Fruit fly (Drosophila melanogaster): Measurements from ENCODE around the gene CG7653.

CG7653 gene

DNA sequence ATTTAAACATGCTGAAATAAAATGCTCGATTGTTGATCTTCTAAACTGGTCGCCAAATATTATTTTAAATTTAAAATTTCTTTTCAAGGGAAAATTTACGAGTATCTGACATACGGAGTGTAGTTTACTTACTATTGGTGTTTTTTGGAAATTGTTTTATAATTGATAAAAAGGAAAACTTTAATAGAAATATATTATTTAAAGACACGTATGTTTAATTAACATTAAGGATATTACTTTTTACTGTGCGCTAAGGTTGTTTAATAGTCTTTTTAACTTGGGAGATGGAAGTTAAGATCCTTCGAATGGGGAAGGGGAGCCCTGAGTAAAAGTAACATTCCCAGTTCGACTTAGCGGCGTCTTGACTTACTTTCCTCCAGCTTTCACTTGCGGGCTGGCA lies at the start of gene CG7653:
Gene CG7653 (minus strand): TSS at position 101 of the 400 bp plus-strand sequence.
- TF ChIP-seq CTCF (optimal IDR thresholded peaks at IDR 0.05): no peak
- TF ChIP-seq CG8478 (optimal IDR thresholded peaks at IDR 0.05): no peak

DNA sequence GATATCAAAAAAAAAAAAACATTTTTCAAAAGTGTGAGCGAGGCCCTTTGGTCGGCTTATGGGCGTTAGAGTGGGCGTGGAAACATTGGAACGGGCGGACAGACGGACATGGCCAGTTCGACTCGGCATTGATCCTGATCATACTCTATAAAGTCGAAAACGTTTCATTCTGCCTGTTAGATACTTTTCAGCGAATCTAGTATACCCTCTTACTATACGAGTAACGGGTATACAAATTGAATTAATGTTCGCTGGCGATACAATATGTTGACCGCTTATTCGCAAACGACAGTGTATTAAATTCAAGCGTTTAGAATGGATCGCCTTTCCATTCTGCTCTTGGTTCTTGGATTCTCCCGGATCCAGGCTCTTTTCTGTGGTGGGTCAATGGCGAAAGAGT lies 43.1 kb upstream of the CG7653 start, which contains the start of gene CG4793:
Gene CG4793 (plus strand): TSS at position 301 of the 400 bp plus-strand sequence.
- TF ChIP-seq CTCF (optimal IDR thresholded peaks at IDR 0.05) (no peak), CG8478 (optimal IDR thresholded peaks at IDR 0.05) (no peak)

DNA sequence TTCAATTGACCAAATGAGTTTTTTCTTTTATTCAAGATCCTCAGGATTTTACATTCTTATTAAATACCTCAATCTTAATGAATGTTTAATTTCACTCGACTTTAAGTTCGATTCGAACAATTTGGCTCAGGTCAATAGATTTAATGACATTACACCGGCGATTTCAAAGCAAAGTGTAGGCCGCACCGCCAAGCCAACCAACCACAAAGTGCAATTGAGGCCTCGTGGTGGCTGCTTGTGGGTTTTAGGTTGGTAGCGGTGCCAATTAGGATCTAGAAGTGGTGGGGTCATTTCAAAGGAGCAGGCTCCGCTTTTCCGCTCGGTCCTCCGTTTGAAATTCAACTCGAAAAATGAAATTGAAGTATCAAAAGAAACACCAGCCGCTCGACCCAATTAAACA lies 36.6 kb upstream of the CG7653 start, which contains the start of gene CG13244:
Gene CG13244 (plus strand): TSS at position 301 of the 400 bp plus-strand sequence.
- TF ChIP-seq CTCF (optimal IDR thresholded peaks at IDR 0.05) (no peak), CG8478 (optimal IDR thresholded peaks at IDR 0.05) (no peak)

- TF ChIP-seq CG8478 (optimal IDR thresholded peaks at IDR 0.05): no peak
- no peak for TF ChIP-seq CTCF (optimal IDR thresholded peaks at IDR 0.05)
Measured at dm6 chr2L:15913674-15914037, 33.7 kb upstream of the CG7653 start.

- TF ChIP-seq CG8478 (optimal IDR thresholded peaks at IDR 0.05) (no peak), CTCF (optimal IDR thresholded peaks at IDR 0.05) (no peak)
Measured at dm6 chr2L:15912901-15913673, 33.1 kb upstream of the CG7653 start.

DNA sequence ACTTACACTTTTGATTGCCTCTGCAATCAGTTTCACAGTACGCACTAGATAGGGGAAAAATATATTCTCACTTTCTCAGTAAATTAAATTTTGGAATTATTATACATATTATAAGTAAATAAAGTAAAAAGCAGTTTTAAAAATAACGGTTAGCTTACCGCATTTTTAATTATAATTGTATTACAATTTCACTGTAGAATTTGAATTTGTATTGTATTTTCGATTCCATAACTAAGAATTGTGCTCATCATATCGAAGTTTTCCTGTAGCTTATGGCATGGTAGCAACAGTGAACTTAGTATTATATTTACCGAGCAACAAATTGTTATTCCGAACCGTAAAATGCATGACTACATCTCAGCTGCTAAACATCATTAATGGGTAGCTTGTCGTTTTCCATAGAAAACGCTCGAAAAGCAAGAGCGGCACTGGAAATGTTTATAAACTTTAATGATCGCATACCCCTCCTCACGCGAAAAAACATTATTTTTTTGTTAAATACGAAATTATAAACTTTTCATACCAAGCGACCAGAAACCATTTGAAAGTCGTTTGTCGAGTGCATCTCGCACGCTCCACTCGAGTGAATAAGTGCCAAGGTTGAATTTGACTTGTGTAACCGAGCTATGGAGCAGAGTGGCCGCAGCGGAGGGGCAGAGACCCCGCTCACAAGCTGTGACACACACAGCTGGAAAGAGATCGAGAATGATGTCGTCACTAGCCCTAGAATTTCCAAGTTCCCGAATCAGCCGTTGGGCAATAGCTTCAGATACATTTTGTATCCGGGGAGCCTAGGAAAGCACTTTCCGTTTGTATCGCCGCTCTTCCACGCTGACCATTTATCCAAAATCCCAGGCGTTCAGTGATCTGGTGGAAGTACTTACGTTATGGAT lies 32.3 kb upstream of the CG7653 start:
- TF ChIP-seq CG8478 (optimal IDR thresholded peaks at IDR 0.05): no peak
- no peak for TF ChIP-seq CTCF (optimal IDR thresholded peaks at IDR 0.05)

DNA sequence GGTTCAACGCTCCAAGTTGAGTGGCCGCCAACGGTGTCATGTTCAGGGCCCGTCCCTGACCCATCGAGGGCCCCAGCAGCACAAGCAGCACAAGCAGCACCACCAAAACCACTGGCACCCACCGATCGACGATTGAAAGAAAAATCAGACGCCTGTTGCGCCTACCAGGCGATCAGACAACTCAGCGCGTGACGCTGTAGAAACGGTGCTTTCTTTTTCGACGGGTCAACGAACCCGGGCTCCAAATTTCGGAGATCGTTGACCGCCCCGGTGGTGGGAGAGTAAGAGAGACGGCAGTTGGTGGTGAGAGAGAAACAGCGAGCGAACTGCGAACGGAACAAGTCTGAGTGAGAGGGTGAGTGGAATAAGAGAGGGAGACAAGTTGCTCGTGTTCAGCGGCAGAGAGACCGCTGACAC lies 31.6 kb upstream of the CG7653 start:
- TF ChIP-seq CG8478 (optimal IDR thresholded peaks at IDR 0.05) (no peak), CTCF (optimal IDR thresholded peaks at IDR 0.05) (no peak)

- TF ChIP-seq CTCF (optimal IDR thresholded peaks at IDR 0.05) (no peak), CG8478 (optimal IDR thresholded peaks at IDR 0.05) (no peak)
Measured at dm6 chr2L:15910937-15911590, 31.1 kb upstream of the CG7653 start.

dm6 chr2L:15909826-15910225 lies 29.9 kb upstream of the CG7653 start:
- TF ChIP-seq CG8478 (optimal IDR thresholded peaks at IDR 0.05): no peak
- TF ChIP-seq CTCF (optimal IDR thresholded peaks at IDR 0.05): no peak

dm6 chr2L:15909277-15909674 lies 29.3 kb upstream of the CG7653 start:
- TF ChIP-seq CTCF (optimal IDR thresholded peaks at IDR 0.05) (no peak), CG8478 (optimal IDR thresholded peaks at IDR 0.05) (no peak)

DNA sequence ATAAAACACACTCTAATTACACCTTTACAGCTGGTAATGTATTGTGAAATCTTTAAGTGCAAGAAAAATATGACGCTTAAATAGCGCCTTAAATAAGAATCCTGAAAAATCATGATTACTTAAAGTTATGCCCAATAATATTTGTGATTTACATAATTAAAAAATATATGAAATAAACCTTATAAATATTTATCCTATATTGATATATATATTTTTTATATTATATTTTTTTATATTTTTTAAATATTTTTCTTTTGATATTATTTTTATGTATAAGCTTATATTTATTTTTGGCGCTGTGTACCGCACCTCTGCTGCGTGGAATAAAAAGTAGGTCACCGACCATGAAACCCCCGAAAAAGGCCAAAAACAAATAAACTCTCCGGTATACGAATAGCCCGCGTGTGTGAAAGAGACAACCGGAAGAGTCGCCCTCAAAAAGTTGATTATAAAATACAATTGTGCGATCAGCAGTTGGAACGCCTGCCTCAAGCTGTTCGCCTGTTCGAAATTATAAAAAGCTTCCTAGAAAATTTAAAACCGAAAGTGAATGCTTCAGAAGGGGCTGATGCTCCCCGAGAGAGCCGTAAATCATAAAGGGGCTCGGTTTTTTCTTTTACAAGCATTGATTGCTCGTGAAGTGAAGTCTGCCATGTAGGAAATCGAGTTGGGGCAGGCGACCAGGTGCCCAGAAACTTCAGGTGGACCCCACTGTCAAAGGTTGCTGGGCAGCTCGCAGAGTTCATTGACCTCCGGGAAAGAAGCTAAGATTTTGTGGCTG lies 28.7 kb upstream of the CG7653 start:
- TF ChIP-seq CTCF (optimal IDR thresholded peaks at IDR 0.05) (no peak), CG8478 (optimal IDR thresholded peaks at IDR 0.05) (no peak)

DNA sequence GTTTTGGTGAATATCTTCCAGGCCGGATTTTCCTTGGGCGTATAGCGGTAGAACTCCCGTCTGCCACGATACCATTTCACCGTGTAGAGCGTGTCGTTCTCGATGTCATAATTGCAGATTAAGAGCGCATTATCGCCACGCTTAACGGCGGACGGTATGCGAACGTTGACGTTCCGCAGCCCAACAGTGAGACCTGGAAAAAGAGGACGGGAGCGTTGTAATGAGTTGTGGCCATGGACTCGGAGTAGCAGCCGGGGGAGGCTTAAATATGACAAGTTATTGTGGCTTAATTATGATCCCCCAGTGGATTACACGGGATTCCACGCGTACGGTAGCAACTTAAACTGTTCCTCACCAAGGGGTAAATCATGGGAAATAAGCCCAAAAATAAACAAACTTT lies 28.1 kb upstream of the CG7653 start:
- TF ChIP-seq CG8478 (optimal IDR thresholded peaks at IDR 0.05): no peak

- TF ChIP-seq CTCF (optimal IDR thresholded peaks at IDR 0.05): no peak
- TF ChIP-seq CG8478 (optimal IDR thresholded peaks at IDR 0.05): no peak
Measured at dm6 chr2L:15907358-15907757, 27.4 kb upstream of the CG7653 start.

DNA sequence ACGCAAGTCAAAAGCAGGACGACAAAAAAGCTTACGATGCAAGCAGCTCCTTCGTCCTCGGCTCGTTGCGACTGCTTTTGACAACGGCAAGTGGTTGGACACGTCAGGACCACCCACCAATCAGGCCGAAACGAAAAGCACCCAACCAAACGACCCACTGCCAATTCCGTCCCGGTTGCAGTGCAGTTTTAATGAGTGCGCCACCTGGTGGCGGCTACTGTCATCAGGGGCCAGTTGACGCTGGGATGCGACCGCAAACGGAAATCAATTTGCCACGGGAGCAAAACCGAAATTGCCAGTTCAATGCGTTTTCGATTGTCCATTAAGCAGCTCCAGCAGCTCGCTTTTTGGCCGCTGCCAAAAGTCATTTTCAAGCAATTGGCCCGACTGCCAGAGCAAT lies 23.8 kb upstream of the CG7653 start:
- TF ChIP-seq CTCF (optimal IDR thresholded peaks at IDR 0.05): peak; percentile 81 to 86
- no peak for TF ChIP-seq CG8478 (optimal IDR thresholded peaks at IDR 0.05)

DNA sequence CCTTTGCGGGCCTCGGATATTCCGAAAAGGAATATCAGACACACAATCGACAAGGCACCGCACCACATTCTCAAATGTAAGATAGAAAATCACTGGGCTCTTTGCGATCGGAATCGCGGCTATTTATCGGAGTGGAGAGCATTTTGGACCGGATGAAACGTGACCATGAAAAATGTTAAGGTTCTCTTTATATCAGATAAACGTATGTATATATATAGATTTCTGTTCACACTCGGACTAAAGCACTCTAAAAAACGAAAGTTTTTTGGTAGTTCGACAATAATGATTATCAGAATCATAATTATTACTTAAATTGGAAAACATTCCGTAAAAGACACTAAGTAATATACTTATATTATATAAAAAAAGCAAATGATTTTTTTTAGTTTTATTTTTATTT lies 22.4 kb upstream of the CG7653 start, which contains the start of gene CG31821:
Gene CG31821 (minus strand): TSS at position 101 of the 400 bp plus-strand sequence.
- TF ChIP-seq CTCF (optimal IDR thresholded peaks at IDR 0.05): no peak
